Worm (Caenorhabditis elegans): Measurements from ENCODE around the gene snr-6.

ce11 chrIII:12414533-12414932 lies 14.9 kb downstream of the snr-6 start:
- TF ChIP-seq elt-2 (tag; optimal IDR thresholded peaks at IDR 0.05) (no peak), ama-1 (optimal IDR thresholded peaks at IDR 0.05) (no peak), nhr-11 (tag; optimal IDR thresholded peaks at IDR 0.05) (no peak), nhr-23 (tag; optimal IDR thresholded peaks at IDR 0.05) (no peak), skn-1 (tag; optimal IDR thresholded peaks at IDR 0.05) (no peak), nfya-1 (tag; optimal IDR thresholded peaks at IDR 0.05; ENCODE audit: insufficient read depth) (peak; percentile 91), nhr-76 (tag; optimal IDR thresholded peaks at IDR 0.05) (no peak), mdl-1 (tag; optimal IDR thresholded peaks at IDR 0.05) (no peak)
